Fruit fly (Drosophila melanogaster) whole organism, embryonic: ENCODE measurements around the gene Cyp4g15.

Experiments used
- Ada2b ChIP-seq: fragments of 200-800 bp; sonication (Bioruptor generic); IDR thresholded peaks from 2 replicates; pipeline ENCODE4 v1.3.6; 2022; ENCODE audit warnings: missing biosample characterization, missing genetic modification characterization
- Asciz ChIP-seq: fragments of 200-800 bp; sonication (Bioruptor generic); optimal IDR thresholded peaks from 2 replicates; lab custom pipeline; 2017; ENCODE audit warnings: missing biosample characterization, mild to moderate bottlenecking, missing genetic modification characterization, missing genetic modification reagents
- CG11398 ChIP-seq: fragments of 200-800 bp; sonication (Bioruptor generic); optimal IDR thresholded peaks from 2 replicates; lab custom pipeline; 2016; ENCODE audit warnings: missing biosample characterization, missing genetic modification characterization
- CG11456 ChIP-seq: fragments of 200-800 bp; sonication (Bioruptor generic); IDR thresholded peaks from 3 replicates; pipeline ENCODE4 v1.3.6; 2022; ENCODE audit warnings: missing biosample characterization, missing genetic modification characterization
- CG13894 ChIP-seq: fragments of 200-800 bp; sonication (Bioruptor generic); optimal IDR thresholded peaks from 3 replicates; lab custom pipeline; 2018; ENCODE audit warnings: missing biosample characterization, mild to moderate bottlenecking, missing genetic modification characterization, moderate library complexity
- CG15479 ChIP-seq: fragments of 200-800 bp; sonication (Bioruptor generic); optimal IDR thresholded peaks from 3 replicates; lab custom pipeline; 2019; ENCODE audit warnings: missing biosample characterization, mild to moderate bottlenecking, missing genetic modification characterization, moderate library complexity
- CG18599 ChIP-seq: fragments of 200-800 bp; sonication (Bioruptor generic); optimal IDR thresholded peaks from 3 replicates; lab custom pipeline; 2017; ENCODE audit warnings: missing biosample characterization, missing genetic modification characterization, mild to moderate bottlenecking, moderate library complexity, missing genetic modification reagents
- CG2199 ChIP-seq: fragments of 200-800 bp; sonication (Bioruptor generic); IDR thresholded peaks from 3 replicates; pipeline ENCODE4 v1.3.6; 2022; ENCODE audit warnings: missing biosample characterization, missing genetic modification characterization
- CG2889 ChIP-seq: fragments of 200-800 bp; sonication (Bioruptor generic); IDR thresholded peaks from 3 replicates; pipeline ENCODE4 v1.3.6; 2022; ENCODE audit warnings: missing biosample characterization, missing genetic modification characterization
- CG31365 ChIP-seq: fragments of 200-800 bp; sonication (Bioruptor generic); optimal IDR thresholded peaks from 2 replicates; lab custom pipeline; 2018; ENCODE audit warnings: missing biosample characterization, mild to moderate bottlenecking, missing genetic modification characterization
- CG34224 ChIP-seq: fragments of 200-800 bp; sonication (Bioruptor generic); IDR thresholded peaks from 3 replicates; pipeline ENCODE4 v1.3.6; 2022; ENCODE audit warnings: missing biosample characterization, missing genetic modification characterization; ENCODE audit not compliant: partially characterized antibody
- CG34422 ChIP-seq: fragments of 200-800 bp; sonication (Bioruptor generic); IDR thresholded peaks from 3 replicates; pipeline ENCODE4 v1.3.6; 2022; ENCODE audit warnings: missing biosample characterization, missing genetic modification characterization
- CG3847 ChIP-seq: fragments of 200-800 bp; sonication (Bioruptor generic); IDR thresholded peaks from 2 replicates; pipeline ENCODE4 v1.3.6; 2022; ENCODE audit warnings: missing biosample characterization, missing genetic modification characterization
- CG5180 ChIP-seq: fragments of 200-800 bp; sonication (Bioruptor generic); optimal IDR thresholded peaks from 3 replicates; lab custom pipeline; 2017; ENCODE audit warnings: missing biosample characterization, missing genetic modification characterization, mild to moderate bottlenecking, moderate library complexity, missing genetic modification reagents
- CG5245 ChIP-seq: fragments of 200-800 bp; sonication (Bioruptor generic); optimal IDR thresholded peaks from 3 replicates; lab custom pipeline; 2016; ENCODE audit warnings: missing biosample characterization, missing genetic modification characterization
- CG5953 ChIP-seq: fragments of 200-800 bp; sonication (Bioruptor generic); IDR thresholded peaks from 2 replicates; pipeline ENCODE4 v1.3.6; 2022; ENCODE audit warnings: missing biosample characterization, missing genetic modification characterization
- CG6683 ChIP-seq: fragments of 200-800 bp; sonication (Bioruptor generic); optimal IDR thresholded peaks from 2 replicates; lab custom pipeline; 2017; ENCODE audit warnings: missing biosample characterization, mild to moderate bottlenecking, missing genetic modification characterization, missing genetic modification reagents
- CG6791 ChIP-seq: fragments of 200-800 bp; sonication (Bioruptor generic); IDR thresholded peaks from 3 replicates; pipeline ENCODE4 v1.3.6; 2022; ENCODE audit warnings: missing biosample characterization, missing genetic modification characterization; ENCODE audit not compliant: partially characterized antibody
- CG7786 ChIP-seq: fragments of 200-800 bp; sonication (Bioruptor generic); optimal IDR thresholded peaks from 2 replicates; lab custom pipeline; 2016; ENCODE audit warnings: missing biosample characterization, missing genetic modification characterization
- CG8944 ChIP-seq: fragments of 200-800 bp; sonication (Bioruptor generic); optimal IDR thresholded peaks from 3 replicates; lab custom pipeline; 2016; ENCODE audit warnings: missing biosample characterization, missing genetic modification characterization
- CG9609 ChIP-seq: fragments of 200-800 bp; sonication (Bioruptor generic); optimal IDR thresholded peaks from 3 replicates; lab custom pipeline; 2016; ENCODE audit warnings: missing biosample characterization, missing genetic modification characterization
- CG9932 ChIP-seq: fragments of 200-800 bp; sonication (Bioruptor generic); IDR thresholded peaks from 2 replicates; pipeline ENCODE4 v1.3.6; 2022; ENCODE audit warnings: missing biosample characterization, missing genetic modification characterization
- Dll ChIP-seq: fragments of 200-800 bp; sonication (Bioruptor generic); IDR thresholded peaks from 4 replicates; pipeline ENCODE4 v1.3.6; 2022; ENCODE audit warnings: missing biosample characterization, missing genetic modification characterization; ENCODE audit not compliant: partially characterized antibody
- GATAe ChIP-seq: fragments of 200-800 bp; sonication (Bioruptor generic); conservative IDR thresholded peaks from 2 replicates; pipeline ENCODE4 v1.3.6; 2022; ENCODE audit warnings: missing biosample characterization, missing genetic modification characterization
- Hmr ChIP-seq: fragments of 200-800 bp; sonication (Bioruptor generic); optimal IDR thresholded peaks from 3 replicates; lab custom pipeline; 2017; ENCODE audit warnings: mild to moderate bottlenecking, missing biosample characterization, missing genetic modification reagents, missing genetic modification characterization
- Med ChIP-seq: fragments of 200-800 bp; sonication (Bioruptor generic); peaks from one replicate; lab custom pipeline; 2016; ENCODE audit warnings: missing biosample characterization, missing genetic modification characterization, mild to moderate bottlenecking, inconsistent platforms, moderate library complexity
- Meics ChIP-seq: fragments of 200-800 bp; sonication (Bioruptor generic); optimal IDR thresholded peaks from 2 replicates; lab custom pipeline; 2017; ENCODE audit warnings: missing biosample characterization, mild to moderate bottlenecking, missing genetic modification characterization
- Mes4 ChIP-seq: fragments of 200-800 bp; sonication (Bioruptor generic); optimal IDR thresholded peaks from 2 replicates; lab custom pipeline; 2016; ENCODE audit warnings: missing biosample characterization, missing genetic modification characterization
- Nf-YC ChIP-seq: fragments of 200-800 bp; optimal IDR thresholded peaks from 3 replicates; lab custom pipeline; 2019; ENCODE audit warnings: missing biosample characterization, mild to moderate bottlenecking, missing genetic modification characterization, moderate library complexity
- Rx ChIP-seq: fragments of 200-800 bp; sonication (Bioruptor generic); IDR thresholded peaks from 2 replicates; pipeline ENCODE4 v1.3.6; 2022; ENCODE audit warnings: missing biosample characterization, missing genetic modification characterization
- Side ChIP-seq: fragments of 200-800 bp; sonication (Bioruptor generic); optimal IDR thresholded peaks from 2 replicates; lab custom pipeline; 2016; ENCODE audit warnings: missing biosample characterization, missing genetic modification characterization
- Tbp ChIP-seq: fragments of >200 bp; optimal IDR thresholded peaks from 2 replicates; lab custom pipeline; 2018; ENCODE audit warnings: missing biosample characterization, missing genetic modification characterization
- Usf ChIP-seq: fragments of 200-800 bp; sonication (Bioruptor generic); optimal IDR thresholded peaks from 2 replicates; lab custom pipeline; 2017; ENCODE audit warnings: missing genotype, missing biosample characterization, missing genetic modification characterization
- caup ChIP-seq: fragments of 200-800 bp; sonication (Bioruptor generic); optimal IDR thresholded peaks from 3 replicates; lab custom pipeline; 2017; ENCODE audit warnings: missing biosample characterization, mild to moderate bottlenecking, missing genetic modification characterization, moderate library complexity; ENCODE audit not compliant: severe bottlenecking
- corto ChIP-seq: fragments of 200-800 bp; sonication (Bioruptor generic); optimal IDR thresholded peaks from 2 replicates; lab custom pipeline; 2016; ENCODE audit warnings: missing biosample characterization, mild to moderate bottlenecking, missing genetic modification characterization, moderate library complexity
- exex ChIP-seq: fragments of 200-800 bp; sonication (Bioruptor generic); optimal IDR thresholded peaks from 4 replicates; lab custom pipeline; 2018; ENCODE audit warnings: missing biosample characterization, mild to moderate bottlenecking, missing genetic modification characterization, moderate library complexity
- grn ChIP-seq: fragments of 200-800 bp; sonication (Bioruptor generic); optimal IDR thresholded peaks from 3 replicates; lab custom pipeline; 2017; ENCODE audit warnings: missing biosample characterization, missing genetic modification characterization
- gro ChIP-seq: fragments of 200-800 bp; sonication (Bioruptor generic); optimal IDR thresholded peaks from 2 replicates; lab custom pipeline; 2016; ENCODE audit warnings: missing biosample characterization, missing genetic modification characterization
- ham ChIP-seq: fragments of 200-800 bp; sonication (Bioruptor generic); IDR thresholded peaks from 2 replicates; pipeline ENCODE4 v1.3.6; 2022; ENCODE audit warnings: missing biosample characterization, missing genetic modification characterization
- jumu ChIP-seq: fragments of 200-800 bp; sonication (Bioruptor generic); optimal IDR thresholded peaks from 3 replicates; lab custom pipeline; 2016; ENCODE audit warnings: missing biosample characterization, missing genetic modification characterization
- ken ChIP-seq: fragments of 200-800 bp; sonication (Bioruptor generic); IDR thresholded peaks from 3 replicates; pipeline ENCODE4 v1.3.6; 2022; ENCODE audit warnings: missing biosample characterization, missing genetic modification characterization
- lab ChIP-seq: fragments of 200-800 bp; sonication (Bioruptor generic); optimal IDR thresholded peaks from 3 replicates; lab custom pipeline; 2017; ENCODE audit warnings: missing biosample characterization, missing genetic modification characterization, mild to moderate bottlenecking, moderate library complexity, missing genetic modification reagents
- pho ChIP-seq: fragments of 200-800 bp; sonication (Bioruptor generic); optimal IDR thresholded peaks from 2 replicates; lab custom pipeline; 2016; ENCODE audit warnings: missing biosample characterization, missing genetic modification characterization
- pros ChIP-seq: fragments of 200-800 bp; sonication (Bioruptor generic); optimal IDR thresholded peaks from 3 replicates; lab custom pipeline; 2019; ENCODE audit warnings: missing biosample characterization, mild to moderate bottlenecking, missing genetic modification characterization, moderate library complexity
- psq ChIP-seq: fragments of 200-800 bp; sonication (Bioruptor generic); optimal IDR thresholded peaks from 2 replicates; lab custom pipeline; 2017; ENCODE audit warnings: missing biosample characterization, missing genetic modification characterization
- repo ChIP-seq: fragments of 200-800 bp; sonication (Bioruptor generic); optimal IDR thresholded peaks from 2 replicates; lab custom pipeline; 2016; ENCODE audit warnings: missing biosample characterization, missing genetic modification characterization
- scrt ChIP-seq: fragments of 200-800 bp; sonication (Bioruptor generic); optimal IDR thresholded peaks from 2 replicates; lab custom pipeline; 2018; ENCODE audit warnings: missing biosample characterization, mild to moderate bottlenecking, missing genetic modification characterization, moderate library complexity
- sd ChIP-seq: fragments of 200-800 bp; sonication (Bioruptor generic); optimal IDR thresholded peaks from 3 replicates; lab custom pipeline; 2018; ENCODE audit warnings: missing biosample characterization, mild to moderate bottlenecking, missing genetic modification characterization, moderate library complexity
- sens-2 ChIP-seq: fragments of 200-800 bp; sonication (Bioruptor generic); IDR thresholded peaks from 2 replicates; pipeline ENCODE4 v1.3.6; 2022; ENCODE audit warnings: missing biosample characterization, missing genetic modification characterization
- sqz ChIP-seq: fragments of 200-800 bp; sonication (Bioruptor generic); optimal IDR thresholded peaks from 3 replicates; lab custom pipeline; 2018; ENCODE audit warnings: missing biosample characterization, mild to moderate bottlenecking, missing genetic modification characterization
- wdn ChIP-seq: fragments of 200-800 bp; sonication (Bioruptor generic); IDR thresholded peaks from 2 replicates; pipeline ENCODE4 v1.3.6; 2022; ENCODE audit warnings: missing biosample characterization, missing genetic modification characterization
- zf30C ChIP-seq: fragments of 200-800 bp; sonication (Bioruptor generic); optimal IDR thresholded peaks from 3 replicates; lab custom pipeline; 2018; ENCODE audit warnings: missing biosample characterization, mild to moderate bottlenecking, missing genetic modification characterization

Gene Cyp4g15

DNA sequence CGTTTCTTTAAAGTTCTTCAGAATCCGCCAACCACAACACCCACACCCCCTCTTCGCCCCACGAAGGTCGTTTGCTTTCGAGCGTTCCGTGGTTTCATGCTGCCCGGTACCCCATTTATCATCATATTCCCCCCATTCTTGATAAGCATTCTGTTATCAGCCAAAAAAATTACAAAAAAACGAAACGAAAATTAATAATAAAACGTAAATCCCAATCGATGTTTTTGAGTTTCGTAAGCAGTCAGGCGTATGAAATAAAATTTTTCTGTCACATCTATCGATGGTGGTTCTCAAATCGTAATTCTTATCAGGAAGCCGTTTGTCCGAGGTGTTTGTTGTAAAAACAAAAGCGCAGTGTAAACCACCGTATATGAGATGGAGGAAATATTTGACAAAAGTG lies 18.6 kb downstream of the Cyp4g15 start (continued):
- TF ChIP-seq CG6683 (GFP tag; lab: Kevin White, UChicago) (no peak), CG13894 (tag; lab: Kevin White, UChicago) (no peak), CG15479 (no peak), Mes4 (GFP tag; lab: Kevin White, UChicago) (no peak), Usf (GFP tag; lab: Kevin White, UChicago) (no peak), jumu (GFP tag; lab: Kevin White, UChicago) (no peak), CG2199 (GFP tag; lab: Robert Waterston, UW) (peak; percentile 24; the same call in 1 of the 3 replicates), wdn (GFP tag; lab: Robert Waterston, UW) (no peak), sqz (GFP tag; lab: Kevin White, UChicago) (no peak), CG3847 (no peak), ham (GFP tag; lab: Robert Waterston, UW) (no peak), corto (no peak), Side (GFP tag; lab: Kevin White, UChicago) (no peak), CG7786 (no peak), GATAe (GFP tag; lab: Robert Waterston, UW) (0 out of 2 replicates have a peak, but pooled peaks have one; percentile 18), CG11398 (GFP tag; lab: Kevin White, UChicago) (no peak), Tbp (GFP tag; lab: Kevin White, UChicago) (no peak), Meics (GFP tag; lab: Kevin White, UChicago) (no peak), CG5953 (GFP tag; lab: Robert Waterston, UW) (no peak), CG5245 (GFP tag; lab: Kevin White, UChicago) (no peak), CG9932 (GFP tag; lab: Robert Waterston, UW) (no peak), ken (GFP tag; lab: Robert Waterston, UW) (no peak), CG5180 (no peak), scrt (GFP tag; lab: Kevin White, UChicago) (no peak), sd (tag; lab: Kevin White, UChicago) (peak; percentile 58), Rx (no peak), zf30C (GFP tag; lab: Kevin White, UChicago) (no peak), Dll (GFP tag; lab: Robert Waterston, UW) (no peak), gro (no peak), CG2889 (GFP tag; lab: Robert Waterston, UW) (no peak), CG34224 (GFP tag; lab: Robert Waterston, UW) (no peak), repo (GFP tag; lab: Kevin White, UChicago) (no peak), psq (GFP tag; lab: Kevin White, UChicago) (no peak), Med (no peak), CG6791 (GFP tag; lab: Robert Waterston, UW) (no peak), CG8944 (GFP tag; lab: Kevin White, UChicago) (no peak), pho (GFP tag; lab: Kevin White, UChicago) (no peak), sens-2 (GFP tag; lab: Robert Waterston, UW) (no peak), CG34422 (no peak), CG9609 (GFP tag; lab: Kevin White, UChicago) (no peak), exex (tag; lab: Kevin White, UChicago) (peak; percentile 85), CG11456 (GFP tag; lab: Robert Waterston, UW) (no peak), pros (no peak), lab (peak; percentile 31), Asciz (no peak), Nf-YC (no peak), caup (no peak), Ada2b (GFP tag; lab: Robert Waterston, UW) (no peak), grn (GFP tag; lab: Kevin White, UChicago) (peak; percentile 36), CG18599 (no peak), CG31365 (no peak), Hmr (GFP tag; lab: Kevin White, UChicago) (no peak)
